Worm (Caenorhabditis elegans): ENCODE data around the gene srh-41.

DNA sequence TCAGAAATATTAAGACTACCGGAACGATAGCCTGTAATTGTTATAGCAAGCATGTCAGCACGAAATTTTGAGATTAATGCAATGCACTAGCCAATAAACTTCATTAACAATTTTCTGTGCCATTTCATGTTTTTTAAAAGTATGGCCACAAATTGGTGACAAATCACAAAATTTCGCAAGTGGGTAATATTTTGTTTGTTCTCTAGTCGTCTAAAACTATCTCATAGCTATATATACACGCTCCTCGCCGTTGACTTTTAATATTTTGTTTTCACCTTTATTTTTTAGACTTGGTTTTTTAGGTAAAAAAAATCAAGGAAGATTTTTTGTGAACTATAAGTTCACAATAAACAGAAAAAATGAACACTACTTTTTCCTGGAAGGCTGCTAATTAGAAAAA is 3.7 kb upstream of the srh-41 start:
- TF ChIP-seq nhr-28 (tag; optimal IDR thresholded peaks at IDR 0.05), result no peak
- no peak for TF ChIP-seq nhr-11 (tag; optimal IDR thresholded peaks at IDR 0.05)
- no peak for TF ChIP-seq lin-15B (tag; optimal IDR thresholded peaks at IDR 0.05)
- no peak for TF ChIP-seq sea-2 (GFP tag; optimal IDR thresholded peaks at IDR 0.05)
- TF ChIP-seq nhr-76 (tag; optimal IDR thresholded peaks at IDR 0.05), result no peak
- peak; percentile 33 for TF ChIP-seq skn-1 (tag; optimal IDR thresholded peaks at IDR 0.05)
- TF ChIP-seq ZK546.5 (tag; optimal IDR thresholded peaks at IDR 0.05), result no peak

Data from whole organism, L3 larva.